Worm (Caenorhabditis elegans) whole organism, L1 larva: ENCODE results near the gene F45E12.6.

Experiments
- C04F5.9 ChIP-seq: sonication (generic microtip); optimal IDR thresholded peaks from 2 replicates; lab custom pipeline; 2016; ENCODE audit warnings: missing genetic modification characterization, missing compliant biosample characterization
- F16B12.6 ChIP-seq: fragments of 150-350 bp; optimal IDR thresholded peaks from 2 replicates; lab custom pipeline; 2014; ENCODE audit warnings: missing biosample characterization, missing genetic modification characterization
- aha-1 ChIP-seq: fragments of 150-350 bp; optimal IDR thresholded peaks from 2 replicates; lab custom pipeline; 2014; ENCODE audit warnings: missing biosample characterization, missing genetic modification characterization
- alr-1 ChIP-seq: fragments of 200-800 bp; sonication (Bioruptor generic); optimal IDR thresholded peaks from 2 replicates; lab custom pipeline; 2018; ENCODE audit warnings: borderline replicate concordance, mild to moderate bottlenecking, missing genetic modification characterization, missing compliant biosample characterization
- aly-2 ChIP-seq: fragments of 150-350 bp; optimal IDR thresholded peaks from 2 replicates; lab custom pipeline; 2014; ENCODE audit warnings: missing biosample characterization, missing genetic modification characterization
- ama-1 ChIP-seq: fragments of 150-350 bp; optimal IDR thresholded peaks from 2 replicates; lab custom pipeline; 2014
- blmp-1 ChIP-seq: fragments of 150-350 bp; optimal IDR thresholded peaks from 2 replicates; lab custom pipeline; 2014; ENCODE audit warnings: missing biosample characterization, missing genetic modification characterization
- ceh-63 ChIP-seq: fragments of 200-800 bp; sonication (Bioruptor generic); optimal IDR thresholded peaks from 2 replicates; lab custom pipeline; 2018; ENCODE audit warnings: mild to moderate bottlenecking, missing genetic modification characterization, missing compliant biosample characterization
- ceh-8 ChIP-seq: fragments of 200-800 bp; sonication (Bioruptor generic); optimal IDR thresholded peaks from 2 replicates; lab custom pipeline; 2018; ENCODE audit warnings: mild to moderate bottlenecking, missing genetic modification characterization, moderate library complexity, missing compliant biosample characterization
- ceh-82 ChIP-seq, 3 experiments: fragments of 150-350 bp in 1 of 3; sonication (generic microtip) in 2 of 3; optimal IDR thresholded peaks; 2 replicates each; lab custom pipeline; 2014 to 2017; ENCODE audit warnings: missing biosample characterization in 3 of 3, missing genetic modification characterization in 3 of 3
- ceh-88 ChIP-seq: fragments of 200-800 bp; sonication (Bioruptor generic); IDR thresholded peaks from 2 replicates; pipeline ENCODE4 v1.3.6; 2022; ENCODE audit warnings: missing genetic modification characterization, missing compliant biosample characterization
- ceh-90 ChIP-seq: sonication (generic microtip); optimal IDR thresholded peaks from 2 replicates; lab custom pipeline; 2016; ENCODE audit warnings: missing genetic modification characterization, missing compliant biosample characterization
- dsc-1 ChIP-seq: sonication (generic microtip); optimal IDR thresholded peaks from 2 replicates; lab custom pipeline; 2016; ENCODE audit warnings: mild to moderate bottlenecking, missing genetic modification characterization, missing compliant biosample characterization
- efl-1 ChIP-seq, 4 experiments: fragments of 150-350 bp; optimal IDR thresholded peaks in 3 of 4; peaks in 1 of 4; 1 replicate in 1 of 4; 2 replicates in 3 of 4; lab custom pipeline; 2014; ENCODE audit warnings: missing biosample characterization in 2 of 4, missing genetic modification characterization in 2 of 4, missing genetic modification reagents in 2 of 4
- egl-13 ChIP-seq: sonication (generic microtip); optimal IDR thresholded peaks from 2 replicates; lab custom pipeline; 2016; ENCODE audit warnings: missing genotype, missing genetic modification reagents, missing genetic modification characterization, missing compliant biosample characterization
- elt-3 ChIP-seq, 6 experiments: fragments of 150-350 bp in 1 of 6; sonication (generic microtip); optimal IDR thresholded peaks; 2 replicates each; lab custom pipeline; 2017 to 2018; ENCODE audit warnings: missing biosample characterization in 6 of 6, missing genetic modification characterization in 6 of 6, inconsistent platforms in 1 of 6
- ets-5 ChIP-seq: fragments of 200-800 bp; sonication (Bioruptor generic); IDR thresholded peaks from 2 replicates; pipeline ENCODE4 v1.3.6; 2022; ENCODE audit warnings: missing genetic modification characterization, missing compliant biosample characterization
- fkh-10 ChIP-seq: sonication (generic microtip); optimal IDR thresholded peaks from 2 replicates; lab custom pipeline; 2017; ENCODE audit warnings: missing biosample characterization, missing genetic modification reagents, missing genetic modification characterization
- fkh-4 ChIP-seq: sonication (generic microtip); optimal IDR thresholded peaks from 2 replicates; lab custom pipeline; 2016; ENCODE audit warnings: missing compliant biosample characterization, missing genetic modification characterization, borderline replicate concordance
- fos-1 ChIP-seq: fragments of 150-350 bp; optimal IDR thresholded peaks from 2 replicates; lab custom pipeline; 2014; ENCODE audit warnings: missing biosample characterization, missing genetic modification characterization
- hlh-17 ChIP-seq: fragments of 200-800 bp; sonication (Bioruptor generic); optimal IDR thresholded peaks from 2 replicates; lab custom pipeline; 2018; ENCODE audit warnings: missing genetic modification characterization, mild to moderate bottlenecking, missing compliant biosample characterization, moderate library complexity, borderline replicate concordance
- isw-1 ChIP-seq: fragments of 200-800 bp; sonication (Bioruptor generic); IDR thresholded peaks from 2 replicates; pipeline ENCODE4 v1.3.6; 2022; ENCODE audit warnings: missing genetic modification characterization, missing compliant biosample characterization
- jun-1 ChIP-seq: fragments of 150-350 bp; optimal IDR thresholded peaks from 2 replicates; lab custom pipeline; 2014; ENCODE audit warnings: missing biosample characterization, missing genetic modification reagents, missing genetic modification characterization
- lin-15B ChIP-seq: fragments of 150-350 bp; sonication (generic microtip); optimal IDR thresholded peaks from 3 replicates; lab custom pipeline; 2014; ENCODE audit warnings: missing biosample characterization, missing genetic modification characterization
- lin-35 ChIP-seq, 2 experiments: fragments of 150-350 bp; optimal IDR thresholded peaks; 2 replicates each; lab custom pipeline; 2014; ENCODE audit warnings: missing biosample characterization in 2 of 2, missing genetic modification characterization in 2 of 2, missing genetic modification reagents in 2 of 2
- lin-39 ChIP-seq: fragments of 150-350 bp; optimal IDR thresholded peaks from 2 replicates; lab custom pipeline; 2014; ENCODE audit warnings: missing biosample characterization, missing genetic modification reagents, missing genetic modification characterization
- lsy-2 ChIP-seq, 2 experiments: fragments of 150-350 bp; optimal IDR thresholded peaks; 2 replicates each; lab custom pipeline; 2014; ENCODE audit warnings: missing biosample characterization in 2 of 2, missing genetic modification characterization in 2 of 2
- mab-9 ChIP-seq: fragments of 200-800 bp; sonication (Bioruptor generic); IDR thresholded peaks from 2 replicates; pipeline ENCODE4 v1.3.6; 2022; ENCODE audit warnings: missing genetic modification reagents, missing genetic modification characterization, missing compliant biosample characterization
- mdl-1 ChIP-seq, 2 experiments: fragments of 150-350 bp; optimal IDR thresholded peaks; 2 replicates each; lab custom pipeline; 2014 to 2017; ENCODE audit warnings: missing biosample characterization in 2 of 2, missing genetic modification characterization in 2 of 2, inconsistent platforms in 1 of 2
- nhr-12 ChIP-seq: sonication (generic microtip); optimal IDR thresholded peaks from 2 replicates; lab custom pipeline; 2017; ENCODE audit warnings: missing biosample characterization, missing genetic modification characterization
- nhr-19 ChIP-seq: fragments of 200-800 bp; sonication (Bioruptor generic); conservative IDR thresholded peaks from 2 replicates; pipeline ENCODE4 v1.3.6; 2022; ENCODE audit warnings: missing genetic modification characterization, missing compliant biosample characterization
- nhr-20 ChIP-seq: sonication (generic microtip); optimal IDR thresholded peaks from 2 replicates; lab custom pipeline; 2016; ENCODE audit warnings: mild to moderate bottlenecking, missing genetic modification characterization, missing compliant biosample characterization
- nhr-237 ChIP-seq: fragments of 150-350 bp; optimal IDR thresholded peaks from 2 replicates; lab custom pipeline; 2014; ENCODE audit warnings: missing biosample characterization, missing genetic modification characterization
- nhr-28 ChIP-seq: fragments of 150-350 bp; optimal IDR thresholded peaks from 2 replicates; lab custom pipeline; 2014; ENCODE audit warnings: missing biosample characterization, missing genetic modification characterization
- nhr-71 ChIP-seq: sonication (generic microtip); optimal IDR thresholded peaks from 2 replicates; lab custom pipeline; 2016; ENCODE audit warnings: mild to moderate bottlenecking, missing genetic modification characterization, moderate library complexity, missing compliant biosample characterization
- nhr-77 ChIP-seq: fragments of 150-350 bp; optimal IDR thresholded peaks from 2 replicates; lab custom pipeline; 2014; ENCODE audit warnings: missing biosample characterization, missing genetic modification characterization
- nhr-85 ChIP-seq: sonication (generic microtip); peaks from one replicate; lab custom pipeline; 2016; ENCODE audit warnings: missing genetic modification characterization, inconsistent platforms, missing compliant biosample characterization
- nhr-90 ChIP-seq: sonication (generic microtip); optimal IDR thresholded peaks from 2 replicates; lab custom pipeline; 2016; ENCODE audit warnings: mild to moderate bottlenecking, missing genetic modification characterization, missing compliant biosample characterization; ENCODE audit not compliant: poor library complexity
- pag-3 ChIP-seq: sonication (generic microtip); optimal IDR thresholded peaks from 2 replicates; lab custom pipeline; 2017; ENCODE audit warnings: missing genetic modification characterization, mild to moderate bottlenecking, missing compliant biosample characterization, antibody characterized with exemption, borderline replicate concordance; ENCODE audit not compliant: insufficient read depth
- pax-3 ChIP-seq: fragments of 200-800 bp; sonication (Bioruptor generic); optimal IDR thresholded peaks from 2 replicates; lab custom pipeline; 2018; ENCODE audit warnings: mild to moderate bottlenecking, missing genetic modification characterization, moderate library complexity, missing compliant biosample characterization
- rnt-1 ChIP-seq: sonication (generic microtip); optimal IDR thresholded peaks from 2 replicates; lab custom pipeline; 2016; ENCODE audit warnings: mild to moderate bottlenecking, missing genetic modification characterization, moderate library complexity, missing compliant biosample characterization
- skn-1 ChIP-seq: fragments of 150-350 bp; optimal IDR thresholded peaks from 2 replicates; lab custom pipeline; 2014; ENCODE audit warnings: missing biosample characterization, missing genetic modification characterization
- snu-23 ChIP-seq: sonication (generic microtip); optimal IDR thresholded peaks from 2 replicates; lab custom pipeline; 2016; ENCODE audit warnings: missing genetic modification characterization, missing compliant biosample characterization
- sox-4 ChIP-seq: sonication (generic microtip); optimal IDR thresholded peaks from 2 replicates; lab custom pipeline; 2016; ENCODE audit warnings: missing genetic modification characterization, missing compliant biosample characterization
- sup-37 ChIP-seq: fragments of 200-800 bp; sonication (Bioruptor generic); optimal IDR thresholded peaks from 2 replicates; lab custom pipeline; 2018; ENCODE audit warnings: mild to moderate bottlenecking, missing genetic modification characterization, missing compliant biosample characterization
- swsn-7 ChIP-seq: sonication (generic microtip); optimal IDR thresholded peaks from 2 replicates; lab custom pipeline; 2016; ENCODE audit warnings: missing genetic modification characterization, missing compliant biosample characterization
- tbx-2 ChIP-seq: sonication (generic microtip); optimal IDR thresholded peaks from 2 replicates; lab custom pipeline; 2016; ENCODE audit warnings: missing genetic modification characterization, missing compliant biosample characterization
- tlp-1 ChIP-seq: fragments of 150-350 bp; optimal IDR thresholded peaks from 2 replicates; lab custom pipeline; 2014; ENCODE audit warnings: missing biosample characterization, missing genetic modification characterization
- unc-98 ChIP-seq: fragments of 200-800 bp; sonication (Bioruptor generic); IDR thresholded peaks from 2 replicates; pipeline ENCODE4 v1.3.6; 2022; ENCODE audit warnings: missing genetic modification characterization, missing compliant biosample characterization
- zag-1 ChIP-seq: fragments of 150-350 bp; optimal IDR thresholded peaks from 2 replicates; lab custom pipeline; 2014; ENCODE audit warnings: missing biosample characterization, missing genetic modification characterization
- zip-4 ChIP-seq: fragments of 200-800 bp; sonication (Bioruptor generic); optimal IDR thresholded peaks from 2 replicates; lab custom pipeline; 2018; ENCODE audit warnings: mild to moderate bottlenecking, missing genetic modification characterization, moderate library complexity, missing compliant biosample characterization
- ztf-11 ChIP-seq, 2 experiments: sonication (generic microtip); optimal IDR thresholded peaks; 2 replicates each; lab custom pipeline; 2016 to 2017; ENCODE audit warnings: missing genetic modification characterization in 2 of 2, missing biosample characterization in 1 of 2, missing compliant biosample characterization in 1 of 2
- ztf-4 ChIP-seq: fragments of 150-350 bp; optimal IDR thresholded peaks from 2 replicates; lab custom pipeline; 2014; ENCODE audit warnings: missing biosample characterization, missing genetic modification characterization

F45E12.6 gene

ce11 chrII:7342884-7343283 is 28.9 kb upstream of the F45E12.6 start (continued):
- no peak for TF ChIP-seq sox-4
- TF ChIP-seq zag-1: no peak
- TF ChIP-seq ztf-11 (tag; optimal IDR thresholded peaks at IDR 0.05; lab: Kevin White, UChicago): no peak
- TF ChIP-seq fos-1 (tag; lab: Kevin White, UChicago): no peak
- TF ChIP-seq tlp-1: no peak
- no peak for TF ChIP-seq ets-5 (GFP tag; lab: Robert Waterston, UW)
- TF ChIP-seq mdl-1 (tag; optimal IDR thresholded peaks at IDR 0.05; lab: Kevin White, UChicago): peak in 1 of 2 experiments; percentile 85
- no peak for TF ChIP-seq fkh-4 (tag; lab: Kevin White, UChicago)
- no peak for TF ChIP-seq nhr-237
- no peak for TF ChIP-seq rnt-1 (tag; lab: Kevin White, UChicago)
- no peak for TF ChIP-seq efl-1 (optimal IDR thresholded peaks at IDR 0.05; lab: Kevin White, UChicago)
- no peak for TF ChIP-seq efl-1 (GFP tag; optimal IDR thresholded peaks at IDR 0.05 in 1 of 2; lab: Kevin White, UChicago)
- TF ChIP-seq nhr-20: peak; percentile 81
- TF ChIP-seq nhr-77: no peak
- TF ChIP-seq lin-39 (tag; lab: Kevin White, UChicago): no peak
- peak; percentile 62 for TF ChIP-seq snu-23
- no peak for TF ChIP-seq fkh-10 (GFP tag; lab: Kevin White, UChicago)
- peak; percentile 63 to 86 (median 76) for TF ChIP-seq elt-3 (tag; optimal IDR thresholded peaks at IDR 0.05; lab: Kevin White, UChicago)
- no peak for TF ChIP-seq mab-9 (GFP tag; lab: Robert Waterston, UW)
- no peak for TF ChIP-seq nhr-28 (tag; lab: Kevin White, UChicago)
- TF ChIP-seq lin-35 (GFP tag; optimal IDR thresholded peaks at IDR 0.05; lab: Kevin White, UChicago): peak in 1 of 2 experiments; percentile 63
- no peak for TF ChIP-seq sup-37
- no peak for TF ChIP-seq ceh-82 (tag; optimal IDR thresholded peaks at IDR 0.05; lab: Kevin White, UChicago)
- TF ChIP-seq ztf-4 (tag; lab: Kevin White, UChicago): no peak
- TF ChIP-seq dsc-1 (tag; lab: Kevin White, UChicago): no peak
- peak; percentile 71 for TF ChIP-seq nhr-71
- no peak for TF ChIP-seq isw-1 (GFP tag; lab: Robert Waterston, UW)
- TF ChIP-seq hlh-17: no peak
- no peak for TF ChIP-seq egl-13 (tag; lab: Kevin White, UChicago)
- TF ChIP-seq ceh-90 (tag; lab: Kevin White, UChicago): no peak
- no peak for TF ChIP-seq F16B12.6 (tag; lab: Kevin White, UChicago)
- peak; percentile 65 for TF ChIP-seq tbx-2 (tag; lab: Kevin White, UChicago)
- TF ChIP-seq ceh-63 (GFP tag; lab: Kevin White, UChicago): no peak
- peak; percentile 86 for TF ChIP-seq blmp-1 (tag; lab: Kevin White, UChicago)
- peak in 1 of 2 experiments; percentile 18 for TF ChIP-seq lsy-2 (tag; optimal IDR thresholded peaks at IDR 0.05; lab: Kevin White, UChicago)
- TF ChIP-seq C04F5.9 (tag; lab: Kevin White, UChicago): no peak
- TF ChIP-seq alr-1 (tag; lab: Kevin White, UChicago): no peak
- TF ChIP-seq aly-2 (tag; lab: Kevin White, UChicago): no peak
- TF ChIP-seq pag-3 (tag; lab: Kevin White, UChicago): no peak
- TF ChIP-seq lin-15B (tag; lab: Kevin White, UChicago): no peak
- no peak for TF ChIP-seq jun-1 (tag; lab: Kevin White, UChicago)
- TF ChIP-seq aha-1 (tag; lab: Kevin White, UChicago): no peak
- TF ChIP-seq swsn-7 (tag; lab: Kevin White, UChicago): no peak
- no peak for TF ChIP-seq nhr-12 (tag; lab: Kevin White, UChicago)
- peak; percentile 94 for TF ChIP-seq nhr-85 (tag; lab: Kevin White, UChicago)
- TF ChIP-seq skn-1: no peak
- TF ChIP-seq unc-98 (GFP tag; lab: Robert Waterston, UW): no peak
- no peak for TF ChIP-seq zip-4 (GFP tag; lab: Kevin White, UChicago)
- TF ChIP-seq ceh-88 (GFP tag; lab: Robert Waterston, UW): no peak
- peak; percentile 65 for TF ChIP-seq nhr-90
- TF ChIP-seq ama-1 (lab: Kevin White, UChicago): no peak
- TF ChIP-seq nhr-19: peak; percentile 92
- TF ChIP-seq ceh-8 (GFP tag; lab: Kevin White, UChicago): no peak
- no peak for TF ChIP-seq pax-3 (tag; lab: Kevin White, UChicago)
- TF ChIP-seq, all 84 proteins: peak for 17
